Worm (Caenorhabditis elegans) whole organism, young adult: Measurements from ENCODE around the gene T24D8.6.

Experiments used
- C06A6.2 ChIP-seq: fragments of 200-800 bp; sonication (Bioruptor generic); conservative IDR thresholded peaks from 2 replicates; pipeline ENCODE4 v1.3.6; 2022; ENCODE audit warnings: missing genetic modification characterization, missing compliant biosample characterization
- F37B4.10 ChIP-seq: fragments of 200-800 bp; sonication (Bioruptor generic); IDR thresholded peaks from 2 replicates; pipeline ENCODE4 v1.3.6; 2022; ENCODE audit warnings: missing genetic modification characterization, missing compliant biosample characterization
- F52B5.7 ChIP-seq: sonication (generic microtip); optimal IDR thresholded peaks from 2 replicates; lab custom pipeline; 2016; ENCODE audit warnings: mild to moderate bottlenecking, missing genetic modification characterization, missing compliant biosample characterization
- F57A8.1 ChIP-seq: fragments of 200-800 bp; sonication (Bioruptor generic); optimal IDR thresholded peaks from 2 replicates; lab custom pipeline; 2018; ENCODE audit warnings: mild to moderate bottlenecking, missing genetic modification characterization, moderate library complexity, missing compliant biosample characterization
- K11D2.4 ChIP-seq: fragments of 200-800 bp; sonication (Bioruptor generic); IDR thresholded peaks from 2 replicates; pipeline ENCODE4 v1.3.6; 2022; ENCODE audit warnings: missing genetic modification reagents, missing genetic modification characterization, missing compliant biosample characterization
- K12H6.12 ChIP-seq: fragments of 200-800 bp; sonication (Bioruptor generic); optimal IDR thresholded peaks from 2 replicates; lab custom pipeline; 2018; ENCODE audit warnings: mild to moderate bottlenecking, missing genetic modification characterization, missing compliant biosample characterization
- T07F8.4 ChIP-seq: sonication (generic microtip); optimal IDR thresholded peaks from 2 replicates; lab custom pipeline; 2016; ENCODE audit warnings: mild to moderate bottlenecking, missing genetic modification characterization, moderate library complexity, missing compliant biosample characterization
- Y95B8A.8 ChIP-seq: fragments of 200-800 bp; sonication (Bioruptor generic); IDR thresholded peaks from 2 replicates; pipeline ENCODE4 v1.3.6; 2022; ENCODE audit warnings: missing genetic modification reagents, missing genetic modification characterization, missing compliant biosample characterization
- ZK185.1 ChIP-seq: sonication (generic microtip); optimal IDR thresholded peaks from 2 replicates; lab custom pipeline; 2016; ENCODE audit warnings: mild to moderate bottlenecking, missing genetic modification characterization, missing compliant biosample characterization; ENCODE audit not compliant: poor library complexity, severe bottlenecking
- aptf-2 ChIP-seq: fragments of 200-800 bp; sonication (Bioruptor generic); conservative IDR thresholded peaks from 2 replicates; pipeline ENCODE4 v1.3.6; 2022; ENCODE audit warnings: missing genetic modification reagents, missing genetic modification characterization, missing compliant biosample characterization
- aptf-3 ChIP-seq: fragments of 200-800 bp; sonication (Bioruptor generic); IDR thresholded peaks from 2 replicates; pipeline ENCODE4 v1.3.6; 2022; ENCODE audit warnings: missing genetic modification characterization, missing compliant biosample characterization
- athp-1 ChIP-seq: sonication (generic microtip); optimal IDR thresholded peaks from 2 replicates; lab custom pipeline; 2017; ENCODE audit warnings: mild to moderate bottlenecking, missing genetic modification characterization, missing compliant biosample characterization
- attf-6 ChIP-seq: fragments of 200-800 bp; sonication (Bioruptor generic); IDR thresholded peaks from 2 replicates; pipeline ENCODE4 v1.3.6; 2022; ENCODE audit warnings: missing genetic modification reagents, missing genetic modification characterization, missing compliant biosample characterization
- bed-1 ChIP-seq: fragments of 200-800 bp; sonication (Bioruptor generic); IDR thresholded peaks from 2 replicates; pipeline ENCODE4 v1.3.6; 2022; ENCODE audit warnings: missing genetic modification reagents, missing genetic modification characterization, missing compliant biosample characterization
- ccch-3 ChIP-seq: fragments of 200-800 bp; sonication (Bioruptor generic); optimal IDR thresholded peaks from 2 replicates; lab custom pipeline; 2018; ENCODE audit warnings: mild to moderate bottlenecking, missing genetic modification characterization, missing compliant biosample characterization
- ceh-100 ChIP-seq: fragments of 200-800 bp; sonication (Bioruptor generic); IDR thresholded peaks from 2 replicates; pipeline ENCODE4 v1.3.6; 2022; ENCODE audit warnings: missing genetic modification reagents, missing genetic modification characterization, missing compliant biosample characterization
- ceh-40 ChIP-seq: fragments of 200-800 bp; sonication (Bioruptor generic); IDR thresholded peaks from 2 replicates; pipeline ENCODE4 v1.3.6; 2022; ENCODE audit warnings: missing genetic modification characterization, missing compliant biosample characterization
- ceh-58 ChIP-seq: fragments of 200-800 bp; sonication (Bioruptor generic); IDR thresholded peaks from 2 replicates; pipeline ENCODE4 v1.3.6; 2022; ENCODE audit warnings: missing genetic modification characterization, missing compliant biosample characterization
- ceh-91 ChIP-seq: fragments of 200-800 bp; sonication (Bioruptor generic); IDR thresholded peaks from 2 replicates; pipeline ENCODE4 v1.3.6; 2022; ENCODE audit warnings: missing genetic modification reagents, missing genetic modification characterization, missing compliant biosample characterization
- chd-7 ChIP-seq: sonication (generic microtip); optimal IDR thresholded peaks from 2 replicates; lab custom pipeline; 2016; ENCODE audit warnings: mild to moderate bottlenecking, missing genetic modification characterization, moderate library complexity, missing compliant biosample characterization
- fkh-3 ChIP-seq: sonication (generic microtip); optimal IDR thresholded peaks from 2 replicates; lab custom pipeline; 2016; ENCODE audit warnings: mild to moderate bottlenecking, missing genetic modification characterization, missing compliant biosample characterization
- gei-17 ChIP-seq: fragments of 200-800 bp; sonication (Bioruptor generic); optimal IDR thresholded peaks from 2 replicates; lab custom pipeline; 2018; ENCODE audit warnings: mild to moderate bottlenecking, missing genetic modification characterization, missing compliant biosample characterization
- him-1 ChIP-seq: sonication (generic microtip); optimal IDR thresholded peaks from 2 replicates; lab custom pipeline; 2016; ENCODE audit warnings: missing genotype, missing genetic modification reagents, missing genetic modification characterization, missing compliant biosample characterization
- hsf-1 ChIP-seq: fragments of 200-800 bp; sonication (Bioruptor generic); IDR thresholded peaks from 2 replicates; pipeline ENCODE4 v1.3.6; 2022; ENCODE audit warnings: missing genetic modification reagents, missing genetic modification characterization, missing compliant biosample characterization
- lag-1 ChIP-seq: fragments of 200-800 bp; sonication (Bioruptor generic); IDR thresholded peaks from 2 replicates; pipeline ENCODE4 v1.3.6; 2022; ENCODE audit warnings: missing genetic modification reagents, missing genetic modification characterization, missing compliant biosample characterization
- let-607 ChIP-seq, 2 experiments: fragments of 200-800 bp in 1 of 2; sonication (Bioruptor generic) in 1 of 2; sonication (generic microtip) in 1 of 2; optimal IDR thresholded peaks; 2 replicates each; lab custom pipeline; 2016 to 2018; ENCODE audit warnings: mild to moderate bottlenecking in 2 of 2, missing compliant biosample characterization in 2 of 2, missing genetic modification characterization in 2 of 2, moderate library complexity in 2 of 2, missing genotype in 1 of 2
- lin-26 ChIP-seq: fragments of 200-800 bp; sonication (Bioruptor generic); IDR thresholded peaks from 2 replicates; pipeline ENCODE4 v1.3.6; 2022; ENCODE audit warnings: missing genetic modification reagents, missing genetic modification characterization, missing compliant biosample characterization
- lin-35 ChIP-seq, 3 experiments: fragments of 150-350 bp in 2 of 3; sonication (generic microtip) in 1 of 3; optimal IDR thresholded peaks; 2 replicates each; lab custom pipeline; 2014 to 2018; ENCODE audit warnings: missing biosample characterization in 3 of 3, missing genetic modification characterization in 3 of 3, missing genetic modification reagents in 3 of 3
- lsl-1 ChIP-seq: fragments of 200-800 bp; sonication (Bioruptor generic); optimal IDR thresholded peaks from 2 replicates; lab custom pipeline; 2018; ENCODE audit warnings: mild to moderate bottlenecking, missing genetic modification characterization, moderate library complexity, missing compliant biosample characterization
- madf-8 ChIP-seq: fragments of 200-800 bp; sonication (Bioruptor generic); conservative IDR thresholded peaks from 2 replicates; pipeline ENCODE4 v1.3.6; 2022; ENCODE audit warnings: missing genetic modification reagents, missing genetic modification characterization, missing compliant biosample characterization
- mes-4 ChIP-seq: sonication (generic microtip); optimal IDR thresholded peaks from 2 replicates; lab custom pipeline; 2016; ENCODE audit warnings: missing genotype, missing genetic modification characterization, missing compliant biosample characterization
- mxl-1 ChIP-seq: sonication (generic microtip); optimal IDR thresholded peaks from 2 replicates; lab custom pipeline; 2016; ENCODE audit warnings: missing genetic modification characterization, missing compliant biosample characterization
- nhr-27 ChIP-seq: fragments of 200-800 bp; sonication (Bioruptor generic); optimal IDR thresholded peaks from 2 replicates; lab custom pipeline; 2018; ENCODE audit warnings: mild to moderate bottlenecking, missing genetic modification characterization, moderate library complexity, missing compliant biosample characterization
- rcor-1 ChIP-seq: fragments of 200-800 bp; sonication (Bioruptor generic); IDR thresholded peaks from 2 replicates; pipeline ENCODE4 v1.3.6; 2022; ENCODE audit warnings: missing genetic modification reagents, missing genetic modification characterization, missing compliant biosample characterization
- rec-8 ChIP-seq, 2 experiments: sonication (generic microtip); optimal IDR thresholded peaks; 2 replicates each; lab custom pipeline; 2016; ENCODE audit warnings: mild to moderate bottlenecking in 2 of 2, missing genetic modification characterization in 2 of 2, missing genetic modification reagents in 2 of 2, missing genotype in 2 of 2, missing biosample characterization in 1 of 2, missing compliant biosample characterization in 1 of 2, moderate library complexity in 1 of 2
- repo-1 ChIP-seq: sonication (generic microtip); optimal IDR thresholded peaks from 2 replicates; lab custom pipeline; 2017; ENCODE audit warnings: mild to moderate bottlenecking, missing genetic modification characterization, missing compliant biosample characterization
- rpc-1 ChIP-seq, 2 experiments: fragments of 150-350 bp in 1 of 2; sonication (generic microtip) in 1 of 2; optimal IDR thresholded peaks; 2 replicates each; lab custom pipeline; 2014 to 2018; ENCODE audit warnings: missing biosample characterization in 1 of 2, missing genetic modification characterization in 1 of 2, missing genetic modification reagents in 1 of 2, missing genotype in 1 of 2
- sdz-38 ChIP-seq: sonication (generic microtip); optimal IDR thresholded peaks from 2 replicates; lab custom pipeline; 2016; ENCODE audit warnings: missing genotype, missing genetic modification characterization, missing compliant biosample characterization
- snpc-1.1 ChIP-seq: sonication (generic microtip); optimal IDR thresholded peaks from 2 replicates; lab custom pipeline; 2017; ENCODE audit warnings: missing genetic modification characterization, mild to moderate bottlenecking, missing compliant biosample characterization, antibody characterized with exemption, moderate library complexity, missing genotype, missing genetic modification reagents; ENCODE audit not compliant: insufficient read depth
- snpc-4 ChIP-seq, 5 experiments: fragments of 150-350 bp in 1 of 5; sonication (generic microtip) in 4 of 5; optimal IDR thresholded peaks; 2 replicates each; lab custom pipeline; 2014 to 2018; ENCODE audit warnings: missing genetic modification characterization in 5 of 5, missing biosample characterization in 3 of 5, antibody characterized with exemption in 2 of 5, mild to moderate bottlenecking in 2 of 5, missing compliant biosample characterization in 2 of 5, missing genotype in 2 of 5, moderate library complexity in 2 of 5, missing genetic modification reagents in 1 of 5
- sptf-2 ChIP-seq: fragments of 200-800 bp; sonication (Bioruptor generic); optimal IDR thresholded peaks from 2 replicates; lab custom pipeline; 2018; ENCODE audit warnings: mild to moderate bottlenecking, missing genetic modification characterization, missing compliant biosample characterization
- tbx-9 ChIP-seq: sonication (generic microtip); optimal IDR thresholded peaks from 2 replicates; lab custom pipeline; 2016; ENCODE audit warnings: borderline replicate concordance, missing genetic modification characterization, inconsistent platforms, missing compliant biosample characterization
- tlf-1 ChIP-seq: fragments of 200-800 bp; sonication (Bioruptor generic); optimal IDR thresholded peaks from 2 replicates; lab custom pipeline; 2018; ENCODE audit warnings: mild to moderate bottlenecking, missing genetic modification characterization, missing compliant biosample characterization
- unc-130 ChIP-seq: sonication (generic microtip); optimal IDR thresholded peaks from 2 replicates; lab custom pipeline; 2016; ENCODE audit warnings: missing genetic modification reagents, missing genetic modification characterization, missing compliant biosample characterization
- zfh-2 ChIP-seq: fragments of 200-800 bp; sonication (Bioruptor generic); conservative IDR thresholded peaks from 2 replicates; pipeline ENCODE4 v1.3.6; 2022; ENCODE audit warnings: missing genetic modification reagents, missing genetic modification characterization, missing compliant biosample characterization
- zim-3 ChIP-seq: sonication (generic microtip); optimal IDR thresholded peaks from 2 replicates; lab custom pipeline; 2017; ENCODE audit warnings: mild to moderate bottlenecking, missing genetic modification characterization, moderate library complexity, missing compliant biosample characterization
- ztf-26 ChIP-seq: sonication (generic microtip); optimal IDR thresholded peaks from 2 replicates; lab custom pipeline; 2017; ENCODE audit warnings: missing genetic modification characterization, missing compliant biosample characterization
- ztf-28 ChIP-seq: fragments of 200-800 bp; sonication (Bioruptor generic); IDR thresholded peaks from 2 replicates; pipeline ENCODE4 v1.3.6; 2022; ENCODE audit warnings: missing genetic modification reagents, missing genetic modification characterization, missing compliant biosample characterization
- ztf-3 ChIP-seq: fragments of 200-800 bp; sonication (Bioruptor generic); optimal IDR thresholded peaks from 2 replicates; lab custom pipeline; 2018; ENCODE audit warnings: mild to moderate bottlenecking, missing genetic modification characterization, missing compliant biosample characterization

T24D8.6 gene

ce11 chrX:2401883-2402282, 36.1 kb upstream of the T24D8.6 start, which contains the start of gene dhhc-9 (continued):
- TF ChIP-seq ceh-40 (no peak), Y95B8A.8 (GFP tag; lab: Robert Waterston, UW) (no peak), bed-1 (GFP tag; lab: Robert Waterston, UW) (no peak), him-1 (tag; lab: Kevin White, UChicago) (no peak), lin-26 (GFP tag; lab: Robert Waterston, UW) (no peak), attf-6 (GFP tag; lab: Robert Waterston, UW) (no peak), snpc-1.1 (tag; lab: Kevin White, UChicago) (no peak), F37B4.10 (GFP tag; lab: Robert Waterston, UW) (no peak), hsf-1 (GFP tag; lab: Robert Waterston, UW) (no peak), sptf-2 (GFP tag; lab: Kevin White, UChicago) (no peak), K12H6.12 (peak; percentile 27), tbx-9 (no peak), athp-1 (tag; lab: Kevin White, UChicago) (no peak), mxl-1 (no peak), ztf-26 (tag; lab: Kevin White, UChicago) (no peak), unc-130 (no peak), chd-7 (no peak), F52B5.7 (no peak), gei-17 (peak; percentile 52), ZK185.1 (tag; lab: Kevin White, UChicago) (peak; percentile 33), nhr-27 (tag; lab: Kevin White, UChicago) (no peak), tlf-1 (GFP tag; lab: Kevin White, UChicago) (no peak), madf-8 (GFP tag; lab: Robert Waterston, UW) (no peak), lin-35 (GFP tag; optimal IDR thresholded peaks at IDR 0.05; lab: Kevin White, UChicago) (no peak), repo-1 (tag; lab: Kevin White, UChicago) (no peak), zim-3 (tag; lab: Kevin White, UChicago) (no peak), fkh-3 (tag; lab: Kevin White, UChicago) (no peak), ceh-100 (no peak), mes-4 (tag; lab: Kevin White, UChicago) (no peak), rcor-1 (no peak), sdz-38 (tag; lab: Kevin White, UChicago) (no peak), ceh-58 (GFP tag; lab: Robert Waterston, UW) (no peak), rec-8 (tag; optimal IDR thresholded peaks at IDR 0.05; lab: Kevin White, UChicago) (no peak), rpc-1 (optimal IDR thresholded peaks at IDR 0.05; lab: Kevin White, UChicago) (no peak), rpc-1 (tag; optimal IDR thresholded peaks at IDR 0.05; lab: Kevin White, UChicago) (no peak), ztf-3 (no peak), ztf-28 (GFP tag; lab: Robert Waterston, UW) (no peak), K11D2.4 (0 out of 2 replicates have a peak, but pooled peaks have one; percentile 40), lag-1 (GFP tag; lab: Robert Waterston, UW) (no peak), zfh-2 (no peak)

ce11 chrX:2394983-2395382, 29.2 kb upstream of the T24D8.6 start, which contains the start of gene C43H6.6:
C43H6.6 (plus strand) TSS chrX:2395283.
- TF ChIP-seq snpc-4 (GFP tag; optimal IDR thresholded peaks at IDR 0.05; lab: Kevin White, UChicago) (no peak), snpc-4 (tag; optimal IDR thresholded peaks at IDR 0.05; lab: Kevin White, UChicago) (no peak), F57A8.1 (GFP tag; lab: Kevin White, UChicago) (no peak), lin-26 (GFP tag; lab: Robert Waterston, UW) (no peak), C06A6.2 (GFP tag; lab: Robert Waterston, UW) (no peak), K12H6.12 (no peak), T07F8.4 (no peak), lsl-1 (GFP tag; lab: Kevin White, UChicago) (no peak), aptf-2 (GFP tag; lab: Robert Waterston, UW) (no peak), unc-130 (no peak), sdz-38 (tag; lab: Kevin White, UChicago) (no peak), ccch-3 (GFP tag; lab: Kevin White, UChicago) (no peak), ceh-40 (no peak), let-607 (tag; optimal IDR thresholded peaks at IDR 0.05; lab: Kevin White, UChicago) (no peak), lin-35 (GFP tag; optimal IDR thresholded peaks at IDR 0.05; lab: Kevin White, UChicago) (no peak), ceh-91 (GFP tag; lab: Robert Waterston, UW) (no peak), aptf-3 (GFP tag; lab: Robert Waterston, UW) (no peak), F52B5.7 (no peak)
